Fruit fly (Drosophila melanogaster): ENCODE measurements around the gene CG13949.

CG13949 gene

DNA sequence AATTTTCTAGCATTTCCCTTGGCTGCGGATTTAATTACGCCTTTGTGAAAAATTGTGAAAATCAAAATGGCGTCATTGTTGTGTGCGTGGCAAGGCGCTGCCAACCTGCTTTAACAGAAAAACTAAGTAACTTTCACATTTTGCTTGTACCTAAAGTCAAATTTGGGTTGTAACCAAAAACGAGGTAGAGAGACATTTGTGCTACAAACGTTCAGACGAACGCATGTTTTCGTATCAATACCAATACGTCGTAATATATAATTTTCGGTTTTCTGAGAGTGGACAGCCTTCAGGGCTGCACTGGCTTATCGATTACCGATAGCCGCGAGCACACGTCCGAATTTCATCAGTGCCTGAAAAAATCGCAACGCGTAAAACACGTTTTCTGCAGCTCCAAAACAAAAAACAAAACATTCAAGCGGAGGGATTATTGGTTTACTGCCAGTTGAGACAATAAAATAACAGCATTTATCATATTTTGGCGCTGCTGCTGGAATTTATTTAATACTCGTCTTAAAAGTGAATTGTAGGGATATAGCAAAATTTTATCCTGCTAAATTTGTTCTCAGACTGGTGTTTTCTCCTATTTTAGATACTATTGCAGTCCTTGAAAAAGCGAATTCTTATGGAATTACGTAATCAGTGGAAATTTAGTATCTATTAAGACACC, 15.7 kb downstream of the CG13949 start (continued):
- TF ChIP-seq achi (GFP tag; optimal IDR thresholded peaks at IDR 0.05) (peak; percentile 68), CG9139 (GFP tag; optimal IDR thresholded peaks at IDR 0.05) (no peak), CG11902 (GFP tag; optimal IDR thresholded peaks at IDR 0.05) (peak; percentile 56), CG1621 (tag; optimal IDR thresholded peaks at IDR 0.05) (peak; percentile 41), CG8319 (GFP tag; optimal IDR thresholded peaks at IDR 0.05) (peak; percentile 46), pdm3 (GFP tag; optimal IDR thresholded peaks at IDR 0.05) (peak; percentile 76), svp (GFP tag) (peak; percentile 69), CG3032 (tag; optimal IDR thresholded peaks at IDR 0.05) (peak; percentile 70), Sox14 (GFP tag; optimal IDR thresholded peaks at IDR 0.05) (peak; percentile 79), Lpt (GFP tag; optimal IDR thresholded peaks at IDR 0.05) (no peak)

DNA sequence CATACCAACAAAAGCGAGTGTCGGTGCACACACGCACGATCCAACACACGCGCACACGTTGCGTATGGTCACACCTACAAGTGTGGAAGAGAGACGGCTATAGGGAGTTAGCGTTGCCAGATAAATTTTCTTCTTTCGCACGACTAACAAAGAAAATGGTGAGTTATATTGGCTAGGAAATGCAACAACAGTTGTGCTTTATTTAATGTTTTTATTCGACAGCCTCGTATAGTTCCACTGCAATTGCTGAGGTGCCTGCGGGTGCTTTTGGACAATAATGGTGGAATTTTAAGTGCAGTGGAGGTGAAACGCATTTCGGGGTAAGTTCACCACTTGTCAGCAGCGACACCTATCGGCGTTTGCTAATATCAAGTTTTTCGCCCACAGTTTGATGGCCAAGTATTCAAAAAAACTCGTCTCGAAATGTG, 16.3 kb downstream of the CG13949 start:
- no peak for TF ChIP-seq Gug (GFP tag; IDR thresholded peaks at IDR 0.05)
- peak; percentile 14 for TF ChIP-seq lz (GFP tag; optimal IDR thresholded peaks at IDR 0.05)
- peak; percentile 97 for TF ChIP-seq Sox14 (GFP tag; optimal IDR thresholded peaks at IDR 0.05)
- TF ChIP-seq svp (GFP tag) = peak; percentile 68
- TF ChIP-seq dsx (GFP tag; optimal IDR thresholded peaks at IDR 0.05; ENCODE audit: poor library complexity, severe bottlenecking) = peak; percentile 16
- TF ChIP-seq CG1621 (tag; optimal IDR thresholded peaks at IDR 0.05) = peak; percentile 16
- peak; percentile 0 for TF ChIP-seq CG3032 (tag; optimal IDR thresholded peaks at IDR 0.05)
- no peak for TF ChIP-seq Hr39 (GFP tag; optimal IDR thresholded peaks at IDR 0.05)
- TF ChIP-seq CG6163 (GFP tag; IDR thresholded peaks at IDR 0.05) = peak; percentile 48; the same call in 1 of the 3 replicates
- TF ChIP-seq vri (GFP tag; optimal IDR thresholded peaks at IDR 0.05) = peak; percentile 98
- peak; percentile 7 for TF ChIP-seq CG6808 (GFP tag; optimal IDR thresholded peaks at IDR 0.05)

DNA sequence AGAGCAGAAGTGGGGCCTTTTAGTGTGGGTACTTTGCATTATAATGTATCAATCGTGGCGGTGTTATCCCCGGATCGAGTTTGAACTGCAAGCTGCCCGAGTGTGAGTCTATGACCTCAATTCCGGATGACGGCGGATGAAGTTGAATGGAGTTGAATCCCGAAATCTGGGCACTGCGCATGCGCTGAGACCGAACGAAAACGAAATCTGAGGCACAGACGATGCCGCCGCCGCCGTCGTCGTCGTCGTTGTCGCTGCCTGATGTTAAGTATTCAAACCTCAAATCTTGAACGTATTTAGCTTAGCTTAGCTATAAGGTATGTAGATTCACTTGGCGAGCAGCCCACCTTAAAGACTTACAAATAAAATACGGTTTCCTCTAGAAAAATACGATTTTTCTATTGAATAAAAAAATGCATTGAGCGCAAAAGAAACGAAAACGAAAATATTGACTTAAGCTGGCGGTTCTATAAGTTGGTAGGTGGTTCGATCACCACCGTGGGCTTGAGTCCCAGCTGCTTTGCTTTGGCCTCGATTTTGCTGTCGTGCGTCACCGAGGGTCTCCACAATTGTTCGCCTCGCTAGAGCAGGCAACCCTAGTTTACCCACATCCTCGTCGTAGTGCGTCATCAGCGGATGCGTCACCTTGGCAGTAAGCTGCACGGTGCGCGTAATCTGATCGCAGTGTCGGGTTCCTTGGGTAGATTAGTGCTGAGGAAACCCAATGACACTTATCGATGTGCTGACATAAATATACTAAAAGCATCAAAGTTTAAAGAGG, 18.8 kb downstream of the CG13949 start:
- no peak for TF ChIP-seq Sox102F (GFP tag; optimal IDR thresholded peaks at IDR 0.05)
- TF ChIP-seq svp (GFP tag) = peak; percentile 45

DNA sequence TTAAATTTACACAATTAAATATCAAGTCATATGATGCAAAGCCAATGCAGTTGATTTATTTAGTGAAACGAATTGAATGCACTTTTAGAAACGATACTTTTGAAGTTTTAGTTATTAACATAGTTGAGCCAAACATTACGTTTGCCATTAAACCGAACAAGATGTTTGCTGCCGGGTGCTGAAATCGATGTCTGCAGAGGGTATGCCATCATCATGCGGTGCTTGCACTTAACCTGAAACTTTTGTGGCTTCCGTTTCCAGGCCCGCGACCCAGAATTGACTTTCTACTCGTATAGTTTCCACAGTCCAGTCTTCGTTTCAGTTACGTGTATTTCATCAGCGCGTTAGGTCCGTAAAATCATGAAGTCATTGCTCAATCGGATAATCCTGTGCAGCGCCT, 21.9 kb downstream of the CG13949 start, which contains the start of gene ninaA:
TSS of gene ninaA (plus strand) at position 301 of the 400 bp plus-strand sequence.
- no peak for TF ChIP-seq CG8119 (GFP tag; IDR thresholded peaks at IDR 0.05)
- TF ChIP-seq CG11762 (GFP tag; optimal IDR thresholded peaks at IDR 0.05; ENCODE audit: insufficient read depth) = no peak
- no peak for TF ChIP-seq dsx (GFP tag; optimal IDR thresholded peaks at IDR 0.05; ENCODE audit: poor library complexity, severe bottlenecking)
- TF ChIP-seq CG1621 (tag; optimal IDR thresholded peaks at IDR 0.05) = no peak
- no peak for TF ChIP-seq CG6792 (GFP tag; optimal IDR thresholded peaks at IDR 0.05)

DNA sequence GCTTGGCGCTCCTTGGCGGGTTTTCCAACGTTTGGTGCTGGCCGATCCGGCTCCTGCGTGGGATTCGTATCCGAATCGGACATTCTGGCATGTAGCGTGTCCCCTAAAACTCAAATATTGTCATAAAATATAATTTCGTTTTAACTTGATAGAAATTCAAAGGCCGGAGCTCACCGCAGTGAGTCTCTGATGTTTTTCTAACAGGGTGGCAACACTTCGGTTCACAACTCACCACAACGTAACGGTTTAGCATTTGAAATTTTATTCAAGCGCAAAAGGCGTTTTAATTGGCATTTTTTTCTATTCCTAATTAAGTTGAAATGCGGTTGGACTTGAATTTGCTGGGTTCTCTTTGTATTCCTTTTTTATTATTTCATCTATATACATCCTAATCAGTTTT, 29.8 kb downstream of the CG13949 start, which contains the start of gene CG15824:
TSS of gene CG15824 (minus strand) at position 172 of the 400 bp plus-strand sequence.
- TF ChIP-seq salr (GFP tag; optimal IDR thresholded peaks at IDR 0.05) (no peak), CG10669 (GFP tag; optimal IDR thresholded peaks at IDR 0.05) (no peak), CG1621 (tag; optimal IDR thresholded peaks at IDR 0.05) (no peak), CG16779 (tag; optimal IDR thresholded peaks at IDR 0.05) (no peak), spab (GFP tag; optimal IDR thresholded peaks at IDR 0.05) (no peak), Eip78C (GFP tag) (no peak), CG8632 (GFP tag; optimal IDR thresholded peaks at IDR 0.05) (no peak), CG11902 (GFP tag; optimal IDR thresholded peaks at IDR 0.05) (no peak), achi (GFP tag; optimal IDR thresholded peaks at IDR 0.05) (no peak), OdsH (GFP tag; optimal IDR thresholded peaks at IDR 0.05) (no peak), Hr4 (GFP tag; optimal IDR thresholded peaks at IDR 0.05) (no peak), CG31627 (GFP tag; optimal IDR thresholded peaks at IDR 0.05) (no peak), Ets96B (tag; optimal IDR thresholded peaks at IDR 0.05) (no peak), esn (GFP tag; optimal IDR thresholded peaks at IDR 0.05) (no peak)

Measured in whole organism, prepupa.